Fruit fly (Drosophila melanogaster): ENCODE data around the gene CG13994.

Gene CG13994

DNA sequence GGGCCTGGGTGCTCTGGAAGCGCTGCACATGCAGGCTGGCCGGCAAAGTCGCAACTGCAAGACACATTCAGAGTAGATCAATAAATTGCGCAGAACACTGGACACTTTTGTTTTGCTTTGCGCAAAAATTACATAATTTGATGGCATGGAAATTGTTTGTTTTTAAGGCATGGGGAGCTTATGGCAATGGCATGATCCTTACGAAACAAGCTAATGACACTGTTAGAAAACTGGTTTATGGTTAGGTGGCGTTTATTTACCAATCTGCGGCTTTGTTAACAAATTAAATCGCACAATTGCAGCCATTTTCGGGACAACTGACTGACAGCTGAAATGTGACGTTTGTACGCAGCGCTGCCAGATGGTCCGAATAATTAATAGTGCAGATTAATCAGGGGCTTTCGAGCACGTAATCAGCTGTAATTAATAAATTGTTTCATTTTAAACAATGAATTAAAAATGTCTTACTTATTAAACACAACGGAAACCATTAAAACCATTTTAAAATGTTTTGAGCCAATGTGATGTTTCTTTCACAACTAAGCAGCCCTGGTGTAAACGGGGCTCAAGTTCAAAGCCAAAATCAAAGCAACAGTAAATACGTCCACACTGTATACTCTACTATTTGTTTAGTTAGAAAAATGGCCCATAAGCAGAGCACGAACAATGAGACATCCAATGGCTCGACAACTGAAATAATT lies at the start of gene CG13994, which contains the start of gene ND-51 (continued):
- peak; percentile 50 for TF ChIP-seq CG15479 (GFP tag; optimal IDR thresholded peaks at IDR 0.05)
- TF ChIP-seq mirr (GFP tag; optimal IDR thresholded peaks at IDR 0.05) = peak; percentile 71
- no peak for TF ChIP-seq zen2 (GFP tag; IDR thresholded peaks at IDR 0.05; ENCODE audit: partially characterized antibody)
- TF ChIP-seq ind (GFP tag; optimal IDR thresholded peaks at IDR 0.05) = peak; percentile 84
- 0 out of 2 replicates have a peak, but pooled peaks have one; percentile 16 for TF ChIP-seq sim (GFP tag; IDR thresholded peaks at IDR 0.05)
- TF ChIP-seq chn (GFP tag; optimal IDR thresholded peaks at IDR 0.05) = peak; percentile 63
- peak; percentile 74 for TF ChIP-seq CG7745 (tag; optimal IDR thresholded peaks at IDR 0.05)
- no peak for TF ChIP-seq CTCF (GFP tag; optimal IDR thresholded peaks at IDR 0.05)
- no peak for TF ChIP-seq sd (tag; optimal IDR thresholded peaks at IDR 0.05)
- no peak for TF ChIP-seq hbn (GFP tag; IDR thresholded peaks at IDR 0.05; ENCODE audit: partially characterized antibody)
- TF ChIP-seq CG17361 (GFP tag; IDR thresholded peaks at IDR 0.05) = peak; percentile 82; the same call in 2 of the 3 replicates
- peak; percentile 48 for TF ChIP-seq CG1529 (GFP tag; optimal IDR thresholded peaks at IDR 0.05)
- peak; percentile 83 for TF ChIP-seq CG4854 (GFP tag; optimal IDR thresholded peaks at IDR 0.05)
- peak; percentile 78 for TF ChIP-seq oc (tag; optimal IDR thresholded peaks at IDR 0.05)
- 0 out of 2 replicates have a peak, but pooled peaks have one; percentile 54 for TF ChIP-seq Poxn (GFP tag; IDR thresholded peaks at IDR 0.05)
- TF ChIP-seq CG9817 (tag; optimal IDR thresholded peaks at IDR 0.05) = peak; percentile 87
- peak; percentile 69 for TF ChIP-seq CG13123 (GFP tag; optimal IDR thresholded peaks at IDR 0.05)
- TF ChIP-seq Bteb2 (GFP tag; optimal IDR thresholded peaks at IDR 0.05) = peak; percentile 89
- peak; percentile 55 for TF ChIP-seq BtbVII (GFP tag; optimal IDR thresholded peaks at IDR 0.05)
- TF ChIP-seq Oaz (GFP tag; IDR thresholded peaks at IDR 0.05) = peak; percentile 70
- TF ChIP-seq Mrtf (GFP tag; IDR thresholded peaks at IDR 0.05) = peak; percentile 62
- TF ChIP-seq gem (tag; optimal IDR thresholded peaks at IDR 0.05) = peak; percentile 85
- peak; percentile 83 for TF ChIP-seq Fer3 (tag; optimal IDR thresholded peaks at IDR 0.05)
- TF ChIP-seq CG30431 (GFP tag; optimal IDR thresholded peaks at IDR 0.05) = peak; percentile 69
- TF ChIP-seq HmgD (GFP tag; optimal IDR thresholded peaks at IDR 0.05) = peak; percentile 52
- TF ChIP-seq bowl (GFP tag; IDR thresholded peaks at IDR 0.05) = peak; percentile 63; the same call in 1 of the 2 replicates
- TF ChIP-seq CG7271 (tag; optimal IDR thresholded peaks at IDR 0.05) = peak; percentile 40
- 0 out of 2 replicates have a peak, but pooled peaks have one; percentile 42 for TF ChIP-seq dati (GFP tag; IDR thresholded peaks at IDR 0.05)
- TF ChIP-seq CG6854 (GFP tag; optimal IDR thresholded peaks at IDR 0.05) = no peak
- peak; percentile 28 for TF ChIP-seq CG10462 (GFP tag; optimal IDR thresholded peaks at IDR 0.05)
- peak; percentile 88 for TF ChIP-seq zen (tag; optimal IDR thresholded peaks at IDR 0.05)
- peak; percentile 89 for TF ChIP-seq nmo (GFP tag; optimal IDR thresholded peaks at IDR 0.05)
- no peak for TF ChIP-seq lbe (GFP tag; optimal IDR thresholded peaks at IDR 0.05)
- TF ChIP-seq CG16815 (GFP tag; optimal IDR thresholded peaks at IDR 0.05) = peak; percentile 54
- TF ChIP-seq CG13775 (GFP tag; optimal IDR thresholded peaks at IDR 0.05) = peak; percentile 84
- no peak for TF ChIP-seq pita (GFP tag; optimal IDR thresholded peaks at IDR 0.05)
- TF ChIP-seq ftz-f1 (GFP tag; optimal IDR thresholded peaks at IDR 0.05) = peak; percentile 35
- TF ChIP-seq CG11696 (GFP tag; IDR thresholded peaks at IDR 0.05) = 0 out of 2 replicates have a peak, but pooled peaks have one; percentile 16
- TF ChIP-seq CG1792 (GFP tag; optimal IDR thresholded peaks at IDR 0.05) = peak; percentile 78
- TF ChIP-seq gsb (GFP tag; IDR thresholded peaks at IDR 0.05) = peak; percentile 50; the same call in 1 of the 2 replicates
- TF ChIP-seq CG11723 (GFP tag; optimal IDR thresholded peaks at IDR 0.05) = peak; percentile 75
- peak; percentile 98 for TF ChIP-seq Med (GFP tag)
- no peak for TF ChIP-seq ham (GFP tag; IDR thresholded peaks at IDR 0.05)
- TF ChIP-seq CG16813 (GFP tag; IDR thresholded peaks at IDR 0.05; ENCODE audit: partially characterized antibody) = no peak
- TF ChIP-seq mld (GFP tag; IDR thresholded peaks at IDR 0.05; ENCODE audit: partially characterized antibody) = no peak
- TF ChIP-seq Nf-YA (GFP tag; IDR thresholded peaks at IDR 0.05) = 0 out of 2 replicates have a peak, but pooled peaks have one; percentile 45
- peak; percentile 1 for TF ChIP-seq Neu2 (GFP tag; optimal IDR thresholded peaks at IDR 0.05; ENCODE audit: borderline replicate concordance)
- peak; percentile 85 for TF ChIP-seq Xrp1 (GFP tag; IDR thresholded peaks at IDR 0.05)
- TF ChIP-seq fu2 (GFP tag; optimal IDR thresholded peaks at IDR 0.05) = peak; percentile 83
- no peak for TF ChIP-seq br (optimal IDR thresholded peaks at IDR 0.05)

Measured in whole organism, embryonic.